Worm (Caenorhabditis elegans) whole organism, young adult: ENCODE data around the gene K04C2.5.

Experiments
- F23B12.7 ChIP-seq: sonication (generic microtip); optimal IDR thresholded peaks from 2 replicates; lab custom pipeline; 2017; ENCODE audit warnings: missing genetic modification characterization, mild to moderate bottlenecking, missing compliant biosample characterization, antibody characterized with exemption, moderate library complexity; ENCODE audit not compliant: insufficient read depth
- T07F8.4 ChIP-seq: sonication (generic microtip); optimal IDR thresholded peaks from 2 replicates; lab custom pipeline; 2016; ENCODE audit warnings: mild to moderate bottlenecking, missing genetic modification characterization, moderate library complexity, missing compliant biosample characterization
- aptf-3 ChIP-seq: fragments of 200-800 bp; sonication (Bioruptor generic); IDR thresholded peaks from 2 replicates; pipeline ENCODE4 v1.3.6; 2022; ENCODE audit warnings: missing genetic modification characterization, missing compliant biosample characterization
- atf-7 ChIP-seq: sonication (generic microtip); optimal IDR thresholded peaks from 2 replicates; lab custom pipeline; 2017; ENCODE audit warnings: mild to moderate bottlenecking, missing genetic modification characterization, missing compliant biosample characterization
- dpff-1 ChIP-seq: sonication (generic microtip); optimal IDR thresholded peaks from 2 replicates; lab custom pipeline; 2017; ENCODE audit warnings: mild to moderate bottlenecking, missing genetic modification characterization, missing compliant biosample characterization
- nhr-90 ChIP-seq: sonication (generic microtip); optimal IDR thresholded peaks from 2 replicates; lab custom pipeline; 2016; ENCODE audit warnings: missing genotype, mild to moderate bottlenecking, missing genetic modification characterization, missing compliant biosample characterization
- snpc-1.3 ChIP-seq: sonication (generic microtip); optimal IDR thresholded peaks from 2 replicates; lab custom pipeline; 2017; ENCODE audit warnings: missing genetic modification characterization, mild to moderate bottlenecking, missing compliant biosample characterization, antibody characterized with exemption, moderate library complexity, missing genotype, missing genetic modification reagents; ENCODE audit not compliant: insufficient read depth
- tbx-9 ChIP-seq: sonication (generic microtip); optimal IDR thresholded peaks from 2 replicates; lab custom pipeline; 2016; ENCODE audit warnings: borderline replicate concordance, missing genetic modification characterization, inconsistent platforms, missing compliant biosample characterization
- unc-62 ChIP-seq: fragments of 150-350 bp; optimal IDR thresholded peaks from 2 replicates; lab custom pipeline; 2014; ENCODE audit warnings: missing biosample characterization, missing genetic modification reagents, missing genetic modification characterization
- ztf-6 ChIP-seq: fragments of 200-800 bp; sonication (Bioruptor generic); IDR thresholded peaks from 2 replicates; pipeline ENCODE4 v1.3.6; 2022; ENCODE audit warnings: missing genetic modification reagents, missing genetic modification characterization, missing compliant biosample characterization

ce11 chrIII:6895677-6896076 lies 4.2 kb upstream of the K04C2.5 start:
- TF ChIP-seq T07F8.4 (no peak), ztf-6 (GFP tag; lab: Robert Waterston, UW) (no peak), aptf-3 (GFP tag; lab: Robert Waterston, UW) (no peak), tbx-9 (no peak), nhr-90 (no peak), dpff-1 (tag; lab: Kevin White, UChicago) (no peak), unc-62 (no peak), snpc-1.3 (tag; lab: Kevin White, UChicago) (no peak), atf-7 (tag; lab: Kevin White, UChicago) (no peak), F23B12.7 (tag; lab: Kevin White, UChicago) (no peak)
